Worm (Caenorhabditis elegans): ENCODE data around the gene ocr-1.

Gene ocr-1

DNA sequence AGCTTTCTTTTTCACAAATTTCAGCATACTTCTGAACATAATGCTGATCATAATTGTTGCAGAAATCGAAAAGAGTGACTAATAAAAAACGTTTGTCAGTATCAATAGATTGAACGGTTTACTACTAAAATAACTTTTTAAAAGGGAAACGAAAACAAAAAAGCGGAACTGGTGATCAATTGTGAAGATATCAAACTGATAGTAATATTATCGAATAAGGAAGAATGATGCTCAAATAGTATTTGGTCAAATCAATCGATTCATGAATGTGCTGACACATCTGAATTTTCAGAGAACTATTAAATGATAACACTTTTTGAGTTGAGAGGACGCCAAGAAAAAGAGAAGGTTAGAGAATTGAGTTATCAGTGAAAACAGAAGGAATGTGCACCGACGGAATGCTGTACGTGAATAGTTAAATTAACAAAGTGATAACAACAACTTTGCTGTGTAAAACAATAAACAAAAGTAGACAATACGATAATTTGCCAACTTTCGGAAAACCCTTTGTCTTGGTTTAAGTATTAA lies 12.4 kb downstream of the ocr-1 start, which contains the start of gene D1054.5:
Gene D1054.5 (minus strand): TSS at position 51 of the 528 bp plus-strand sequence.
- TF ChIP-seq ceh-13 (GFP tag; optimal IDR thresholded peaks at IDR 0.05) (no peak), sea-1 (GFP tag; conservative IDR thresholded peaks at IDR 0.05) (no peak), tbx-37 (GFP tag; conservative IDR thresholded peaks at IDR 0.05) (no peak)

DNA sequence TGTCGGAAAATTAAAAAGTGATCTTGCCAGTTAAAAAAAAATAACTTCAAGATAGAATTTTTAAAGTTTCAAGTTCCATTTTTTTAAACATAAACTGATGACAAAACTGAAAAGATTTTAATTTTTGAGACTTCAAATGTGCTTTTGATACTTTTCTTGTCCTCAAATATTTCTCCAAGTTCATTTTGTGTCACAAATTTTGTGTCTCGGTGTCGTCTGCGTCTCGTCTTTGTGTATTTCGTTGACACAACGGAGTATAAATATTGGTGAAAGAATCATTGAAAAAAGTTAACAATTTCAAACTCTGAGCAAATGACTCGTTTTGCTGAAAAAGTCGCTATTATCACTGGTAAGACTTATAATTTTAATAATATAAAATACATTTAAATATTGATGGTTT lies 19.8 kb downstream of the ocr-1 start, which contains the start of gene D1054.8:
Gene D1054.8 (plus strand): TSS at position 301 of the 400 bp plus-strand sequence.
- no peak for TF ChIP-seq sea-1 (GFP tag; conservative IDR thresholded peaks at IDR 0.05)
- no peak for TF ChIP-seq ceh-36 (tag; optimal IDR thresholded peaks at IDR 0.05)
- TF ChIP-seq tbx-37 (GFP tag; conservative IDR thresholded peaks at IDR 0.05), result no peak

DNA sequence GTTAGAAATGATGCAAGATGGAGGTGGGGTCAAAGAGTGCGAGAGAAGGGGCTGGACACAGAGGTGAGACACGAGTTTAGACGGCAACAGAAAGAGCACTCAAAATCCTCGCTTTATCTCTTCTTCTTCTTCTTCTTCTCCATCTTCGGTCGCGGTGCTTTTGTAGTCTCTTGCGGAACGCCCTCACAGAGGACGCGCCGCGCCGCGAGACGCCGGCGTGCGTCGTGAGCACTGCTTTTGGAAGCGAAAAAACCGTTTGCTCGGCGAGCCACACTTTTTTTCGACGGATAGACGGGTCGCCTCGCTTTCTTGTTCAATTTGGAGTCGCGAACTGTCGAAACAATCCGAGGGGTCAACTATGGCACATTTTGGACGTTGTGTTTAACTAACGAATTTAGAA lies 26.8 kb downstream of the ocr-1 start, which contains the start of gene D1054.9:
Gene D1054.9 (minus strand): TSS at position 137 of the 400 bp plus-strand sequence.
- TF ChIP-seq hnd-1 (tag; optimal IDR thresholded peaks at IDR 0.05), result no peak
- no peak for TF ChIP-seq scrt-1 (GFP tag; IDR thresholded peaks at IDR 0.05)
- no peak for TF ChIP-seq ets-7 (tag; optimal IDR thresholded peaks at IDR 0.05)
- TF ChIP-seq sea-1 (GFP tag; conservative IDR thresholded peaks at IDR 0.05), result no peak
- TF ChIP-seq tbx-37 (GFP tag; conservative IDR thresholded peaks at IDR 0.05), result no peak
- TF ChIP-seq ama-1 (optimal IDR thresholded peaks at IDR 0.05), result no peak
- no peak for TF ChIP-seq tbx-11 (GFP tag; IDR thresholded peaks at IDR 0.05)
- no peak for TF ChIP-seq hmg-4 (GFP tag; optimal IDR thresholded peaks at IDR 0.05)
- no peak for TF ChIP-seq ceh-36 (tag; optimal IDR thresholded peaks at IDR 0.05)
- TF ChIP-seq F13C5.2 (tag; optimal IDR thresholded peaks at IDR 0.05), result no peak
- TF ChIP-seq tra-4 (tag; optimal IDR thresholded peaks at IDR 0.05), result no peak
- TF ChIP-seq pes-1 (GFP tag; IDR thresholded peaks at IDR 0.05), result no peak

DNA sequence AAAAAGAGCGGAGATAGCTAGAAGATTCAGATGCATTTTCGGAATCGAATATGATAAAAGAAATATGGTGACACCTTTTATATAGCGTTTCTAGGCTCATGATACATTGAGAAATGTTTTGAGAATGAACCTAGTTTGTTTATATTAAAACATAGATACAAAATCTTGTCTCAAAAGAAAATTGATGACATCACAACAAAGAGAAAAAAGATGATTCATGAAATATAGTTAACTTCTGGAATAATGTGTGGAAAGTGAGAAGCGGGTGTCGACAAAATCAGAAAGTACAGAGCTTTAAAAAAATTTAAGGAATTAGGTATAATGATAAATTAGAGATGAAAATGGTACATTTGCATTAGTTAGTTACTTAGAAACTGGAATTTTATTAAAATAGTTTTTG lies 28.6 kb downstream of the ocr-1 start, which contains the start of gene D1054.10:
Gene D1054.10 (minus strand): TSS at position 101 of the 400 bp plus-strand sequence.
- no peak for TF ChIP-seq ceh-36 (tag; optimal IDR thresholded peaks at IDR 0.05)
- no peak for TF ChIP-seq scrt-1 (GFP tag; IDR thresholded peaks at IDR 0.05)
- TF ChIP-seq flt-1 (GFP tag; IDR thresholded peaks at IDR 0.05), result no peak
- TF ChIP-seq B0310.2 (tag; optimal IDR thresholded peaks at IDR 0.05), result no peak
- TF ChIP-seq tra-4 (tag; optimal IDR thresholded peaks at IDR 0.05), result no peak
- TF ChIP-seq hmg-4 (GFP tag; optimal IDR thresholded peaks at IDR 0.05), result no peak

DNA sequence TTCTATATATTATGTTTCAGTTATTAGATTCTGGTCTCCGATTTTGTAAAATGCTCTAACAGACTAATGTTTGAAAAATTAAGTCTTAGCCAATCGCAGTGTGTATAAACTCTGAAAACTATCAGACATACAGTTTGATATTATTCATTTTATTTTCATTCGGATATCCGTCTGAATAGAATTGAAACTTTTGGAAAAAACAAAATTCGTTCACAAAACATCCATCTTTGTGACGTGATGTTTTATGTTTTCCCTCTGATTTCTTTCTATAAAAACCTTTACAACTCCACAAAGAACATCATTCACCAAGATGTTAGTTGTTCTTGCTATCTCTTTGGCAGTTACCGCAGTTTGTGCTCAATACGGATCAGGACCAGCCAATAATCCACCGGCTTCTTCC lies 29.3 kb downstream of the ocr-1 start, which contains the start of gene ule-3:
Gene ule-3 (plus strand): TSS at position 301 of the 400 bp plus-strand sequence.
- TF ChIP-seq B0310.2 (tag; optimal IDR thresholded peaks at IDR 0.05), result no peak
- no peak for TF ChIP-seq ceh-13 (GFP tag; optimal IDR thresholded peaks at IDR 0.05)
- TF ChIP-seq tbx-11 (GFP tag; IDR thresholded peaks at IDR 0.05), result no peak
- no peak for TF ChIP-seq ets-7 (tag; optimal IDR thresholded peaks at IDR 0.05)
- no peak for TF ChIP-seq sea-1 (GFP tag; conservative IDR thresholded peaks at IDR 0.05)
- TF ChIP-seq hmbx-1 (tag; optimal IDR thresholded peaks at IDR 0.05), result no peak
- no peak for TF ChIP-seq ceh-36 (tag; optimal IDR thresholded peaks at IDR 0.05)
- no peak for TF ChIP-seq flt-1 (GFP tag; IDR thresholded peaks at IDR 0.05)
- TF ChIP-seq scrt-1 (GFP tag; IDR thresholded peaks at IDR 0.05), result no peak
- no peak for TF ChIP-seq tbx-37 (GFP tag; conservative IDR thresholded peaks at IDR 0.05)
- TF ChIP-seq hmg-4 (GFP tag; optimal IDR thresholded peaks at IDR 0.05), result no peak

DNA sequence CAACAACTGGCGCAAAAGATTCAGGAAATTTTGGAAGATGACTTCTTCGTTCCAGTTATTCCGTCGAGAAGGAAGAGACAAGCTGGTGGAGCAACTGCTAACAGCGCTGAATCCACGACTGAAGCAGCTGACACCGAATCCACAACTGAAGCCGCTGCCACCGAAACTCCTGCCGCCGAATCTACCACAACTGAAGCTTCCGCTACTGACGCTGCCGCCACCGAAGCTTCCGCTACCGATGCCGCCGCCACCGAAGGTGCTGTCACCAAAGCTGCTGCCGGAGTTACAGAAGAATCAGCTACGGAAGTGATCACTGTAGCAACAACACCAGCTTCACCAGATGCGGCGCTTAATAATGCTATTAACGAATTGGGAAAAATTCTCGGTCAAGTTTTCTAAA lies 30.3 kb downstream of the ocr-1 start:
- TF ChIP-seq hmg-4 (GFP tag; optimal IDR thresholded peaks at IDR 0.05) (no peak), tbx-37 (GFP tag; conservative IDR thresholded peaks at IDR 0.05) (no peak), F13C5.2 (tag; optimal IDR thresholded peaks at IDR 0.05) (no peak), aly-1 (tag; optimal IDR thresholded peaks at IDR 0.05) (no peak), hmbx-1 (tag; optimal IDR thresholded peaks at IDR 0.05) (no peak), tbx-11 (GFP tag; IDR thresholded peaks at IDR 0.05) (no peak), flt-1 (GFP tag; IDR thresholded peaks at IDR 0.05) (no peak), ceh-13 (GFP tag; optimal IDR thresholded peaks at IDR 0.05) (no peak), tra-4 (tag; optimal IDR thresholded peaks at IDR 0.05) (no peak), scrt-1 (GFP tag; IDR thresholded peaks at IDR 0.05) (no peak), sea-1 (GFP tag; conservative IDR thresholded peaks at IDR 0.05) (no peak), hnd-1 (tag; optimal IDR thresholded peaks at IDR 0.05) (no peak), ets-7 (tag; optimal IDR thresholded peaks at IDR 0.05) (no peak), B0310.2 (tag; optimal IDR thresholded peaks at IDR 0.05) (no peak), pes-1 (GFP tag; IDR thresholded peaks at IDR 0.05) (no peak), ama-1 (optimal IDR thresholded peaks at IDR 0.05) (no peak), ceh-36 (tag; optimal IDR thresholded peaks at IDR 0.05) (no peak)

DNA sequence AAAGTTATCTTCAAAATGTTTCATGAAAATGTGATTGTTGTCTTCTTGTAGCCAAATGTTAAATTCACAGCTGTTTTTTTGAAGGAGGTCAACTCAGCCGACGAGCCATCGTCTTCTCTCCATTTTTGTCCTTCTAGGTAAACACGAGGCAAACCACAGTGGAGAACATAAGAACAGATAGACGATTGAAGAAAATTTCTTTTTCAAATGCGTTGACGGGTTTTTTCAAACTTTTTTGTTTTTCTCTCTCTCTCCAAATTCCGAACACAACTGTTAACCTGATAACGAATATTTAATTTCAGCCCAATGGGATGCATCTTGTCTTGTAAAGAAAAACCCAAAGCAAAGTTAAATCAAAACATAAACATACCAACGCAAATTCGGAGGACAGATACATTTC lies 31.3 kb downstream of the ocr-1 start, which contains the start of gene D1054.19:
Gene D1054.19 (plus strand): TSS at position 301 of the 400 bp plus-strand sequence.
- TF ChIP-seq B0310.2 (tag; optimal IDR thresholded peaks at IDR 0.05), result no peak
- no peak for TF ChIP-seq pes-1 (GFP tag; IDR thresholded peaks at IDR 0.05)

DNA sequence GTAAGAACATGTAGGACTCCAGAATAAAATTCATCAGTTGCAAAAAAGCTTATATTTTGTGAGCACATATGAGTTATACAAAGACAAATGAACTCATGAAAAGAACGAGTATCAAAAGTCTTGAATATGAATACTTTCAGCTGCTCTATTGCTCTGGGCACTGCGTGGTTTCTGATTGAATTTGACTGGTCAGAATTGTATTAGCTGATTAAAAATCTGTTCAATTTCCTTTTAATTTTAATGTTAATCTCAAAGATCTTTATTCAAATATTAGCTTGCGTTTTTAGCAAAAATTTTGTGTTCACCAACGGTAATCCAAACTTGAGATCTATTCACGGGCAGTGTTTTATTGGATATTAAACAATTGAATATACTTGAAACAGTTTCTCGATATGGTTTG lies 33.9 kb downstream of the ocr-1 start, which contains the start of gene srh-184:
Gene srh-184 (minus strand): TSS at position 101 of the 400 bp plus-strand sequence.
- no peak for TF ChIP-seq hmg-4 (GFP tag; optimal IDR thresholded peaks at IDR 0.05)
- no peak for TF ChIP-seq ceh-36 (tag; optimal IDR thresholded peaks at IDR 0.05)
- no peak for TF ChIP-seq ceh-13 (GFP tag; optimal IDR thresholded peaks at IDR 0.05)
- no peak for TF ChIP-seq ets-7 (tag; optimal IDR thresholded peaks at IDR 0.05)
- TF ChIP-seq ama-1 (optimal IDR thresholded peaks at IDR 0.05), result no peak
- TF ChIP-seq scrt-1 (GFP tag; IDR thresholded peaks at IDR 0.05), result no peak
- no peak for TF ChIP-seq tbx-37 (GFP tag; conservative IDR thresholded peaks at IDR 0.05)
- TF ChIP-seq pes-1 (GFP tag; IDR thresholded peaks at IDR 0.05), result no peak
- no peak for TF ChIP-seq tra-4 (tag; optimal IDR thresholded peaks at IDR 0.05)
- no peak for TF ChIP-seq F13C5.2 (tag; optimal IDR thresholded peaks at IDR 0.05)
- no peak for TF ChIP-seq flt-1 (GFP tag; IDR thresholded peaks at IDR 0.05)
- TF ChIP-seq hmbx-1 (tag; optimal IDR thresholded peaks at IDR 0.05), result no peak
- TF ChIP-seq sea-1 (GFP tag; conservative IDR thresholded peaks at IDR 0.05), result no peak
- TF ChIP-seq tbx-11 (GFP tag; IDR thresholded peaks at IDR 0.05), result no peak

Measured in whole organism, early embryonic.